Fruit fly (Drosophila melanogaster) whole organism, embryonic: ENCODE data around the gene CG43273.

ENCODE experiments used
- CG11093 ChIP-seq: fragments of 200-800 bp; sonication (Bioruptor generic); IDR thresholded peaks from 3 replicates; pipeline ENCODE4 v1.3.6; 2022; ENCODE audit warnings: missing biosample characterization, missing genetic modification characterization
- CG13296 ChIP-seq: fragments of 200-800 bp; sonication (Bioruptor generic); optimal IDR thresholded peaks from 3 replicates; lab custom pipeline; 2018; ENCODE audit warnings: missing biosample characterization, mild to moderate bottlenecking, missing genetic modification characterization
- CG14050 ChIP-seq: fragments of 200-800 bp; sonication (Bioruptor generic); IDR thresholded peaks from 3 replicates; pipeline ENCODE4 v1.3.6; 2022; ENCODE audit warnings: missing biosample characterization, missing genetic modification characterization
- CG14710 ChIP-seq: fragments of 200-800 bp; sonication (Bioruptor generic); optimal IDR thresholded peaks from 3 replicates; lab custom pipeline; 2019; ENCODE audit warnings: missing biosample characterization, mild to moderate bottlenecking, missing genetic modification characterization, moderate library complexity
- CG14860 ChIP-seq: fragments of 200-800 bp; sonication (Bioruptor generic); IDR thresholded peaks from 3 replicates; pipeline ENCODE4 v1.3.6; 2022; ENCODE audit warnings: missing biosample characterization, missing genetic modification characterization; ENCODE audit not compliant: partially characterized antibody
- CG14965 ChIP-seq: fragments of 200-800 bp; sonication (Bioruptor generic); optimal IDR thresholded peaks from 2 replicates; lab custom pipeline; 2016; ENCODE audit warnings: missing biosample characterization, missing genetic modification characterization, borderline replicate concordance
- CG15479 ChIP-seq: fragments of 200-800 bp; sonication (Bioruptor generic); optimal IDR thresholded peaks from 3 replicates; lab custom pipeline; 2019; ENCODE audit warnings: missing biosample characterization, mild to moderate bottlenecking, missing genetic modification characterization, moderate library complexity
- CG15514 ChIP-seq: fragments of 200-800 bp; sonication (Bioruptor generic); optimal IDR thresholded peaks from 3 replicates; lab custom pipeline; 2017; ENCODE audit warnings: missing biosample characterization, missing genetic modification characterization, mild to moderate bottlenecking, moderate library complexity, missing genetic modification reagents
- CG16779 ChIP-seq: fragments of 200-800 bp; sonication (Bioruptor generic); IDR thresholded peaks from 2 replicates; pipeline ENCODE4 v1.3.6; 2022; ENCODE audit warnings: missing biosample characterization, missing genetic modification characterization
- CG17328 ChIP-seq: fragments of 200-800 bp; sonication (Bioruptor generic); IDR thresholded peaks from 2 replicates; pipeline ENCODE4 v1.3.6; 2022; ENCODE audit warnings: missing biosample characterization, missing genetic modification characterization
- CG17912 ChIP-seq: fragments of 200-800 bp; sonication (Bioruptor generic); optimal IDR thresholded peaks from 2 replicates; lab custom pipeline; 2018; ENCODE audit warnings: missing biosample characterization, mild to moderate bottlenecking, missing genetic modification characterization
- CG1832 ChIP-seq: fragments of 200-800 bp; sonication (Bioruptor generic); optimal IDR thresholded peaks from 2 replicates; lab custom pipeline; 2017; ENCODE audit warnings: missing biosample characterization, mild to moderate bottlenecking, missing genetic modification characterization, inconsistent platforms
- CG18476 ChIP-seq: fragments of 200-800 bp; sonication (Bioruptor generic); optimal IDR thresholded peaks from 2 replicates; lab custom pipeline; 2016; ENCODE audit warnings: missing biosample characterization, mild to moderate bottlenecking, missing genetic modification characterization
- CG18619 ChIP-seq: fragments of 200-800 bp; sonication (Bioruptor generic); optimal IDR thresholded peaks from 3 replicates; lab custom pipeline; 2017; ENCODE audit warnings: missing biosample characterization, mild to moderate bottlenecking, missing genetic modification characterization
- CG2116 ChIP-seq: fragments of 200-800 bp; sonication (Bioruptor generic); optimal IDR thresholded peaks from 3 replicates; lab custom pipeline; 2018; ENCODE audit warnings: missing biosample characterization, mild to moderate bottlenecking, missing genetic modification characterization
- CG2120 ChIP-seq: fragments of 200-800 bp; sonication (Bioruptor generic); optimal IDR thresholded peaks from 3 replicates; lab custom pipeline; 2016; ENCODE audit warnings: missing biosample characterization, missing genetic modification characterization
- CG33213 ChIP-seq: fragments of 200-800 bp; sonication (Bioruptor generic); optimal IDR thresholded peaks from 3 replicates; lab custom pipeline; 2016; ENCODE audit warnings: missing biosample characterization, missing genetic modification characterization
- CG4282 ChIP-seq: fragments of 200-800 bp; sonication (Bioruptor generic); optimal IDR thresholded peaks from 2 replicates; lab custom pipeline; 2016; ENCODE audit warnings: missing biosample characterization, missing genetic modification characterization
- CG8944 ChIP-seq: fragments of 200-800 bp; sonication (Bioruptor generic); optimal IDR thresholded peaks from 3 replicates; lab custom pipeline; 2016; ENCODE audit warnings: missing biosample characterization, missing genetic modification characterization
- CG9215 ChIP-seq: fragments of 200-800 bp; sonication (Bioruptor generic); IDR thresholded peaks from 2 replicates; pipeline ENCODE4 v1.3.6; 2022; ENCODE audit warnings: missing biosample characterization, missing genetic modification characterization
- Chrac-16 ChIP-seq: fragments of 200-800 bp; sonication (Bioruptor generic); optimal IDR thresholded peaks from 3 replicates; lab custom pipeline; 2016; ENCODE audit warnings: missing biosample characterization, missing genetic modification characterization
- CoRest ChIP-seq: fragments of 200-800 bp; sonication (Bioruptor generic); optimal IDR thresholded peaks from 3 replicates; lab custom pipeline; 2018; ENCODE audit warnings: missing biosample characterization, mild to moderate bottlenecking, missing genetic modification characterization, moderate library complexity
- D ChIP-seq, 2 experiments: fragments of 200-800 bp in 1 of 2; fragments of >200 bp in 1 of 2; sonication (Bioruptor generic) in 1 of 2; optimal IDR thresholded peaks; 2 replicates in 1 of 2; 3 replicates in 1 of 2; lab custom pipeline; 2017; ENCODE audit warnings: mild to moderate bottlenecking in 1 of 2, missing biosample characterization in 1 of 2, missing genetic modification characterization in 1 of 2, missing genetic modification reagents in 1 of 2
- D19A ChIP-seq: fragments of 200-800 bp; optimal IDR thresholded peaks from 3 replicates; lab custom pipeline; 2019; ENCODE audit warnings: missing biosample characterization, mild to moderate bottlenecking, missing genetic modification characterization, moderate library complexity
- HmgD ChIP-seq: fragments of 200-800 bp; sonication (Bioruptor generic); optimal IDR thresholded peaks from 3 replicates; lab custom pipeline; 2016; ENCODE audit warnings: missing biosample characterization, missing genetic modification characterization
- HmgZ ChIP-seq: fragments of 200-800 bp; sonication (Bioruptor generic); optimal IDR thresholded peaks from 2 replicates; lab custom pipeline; 2018; ENCODE audit warnings: missing biosample characterization, mild to moderate bottlenecking, missing genetic modification characterization
- Mes4 ChIP-seq: fragments of 200-800 bp; sonication (Bioruptor generic); optimal IDR thresholded peaks from 2 replicates; lab custom pipeline; 2016; ENCODE audit warnings: missing biosample characterization, missing genetic modification characterization
- Oli ChIP-seq: fragments of 200-800 bp; sonication (Bioruptor generic); optimal IDR thresholded peaks from 2 replicates; lab custom pipeline; 2018; ENCODE audit warnings: missing biosample characterization, mild to moderate bottlenecking, missing genetic modification characterization, moderate library complexity
- Ptx1 ChIP-seq: fragments of 200-800 bp; sonication (Bioruptor generic); IDR thresholded peaks from 2 replicates; pipeline ENCODE4 v1.3.6; 2022; ENCODE audit warnings: missing biosample characterization, missing genetic modification characterization
- Ravus ChIP-seq: fragments of 200-800 bp; sonication (Bioruptor generic); IDR thresholded peaks from 2 replicates; pipeline ENCODE4 v1.3.6; 2022; ENCODE audit warnings: missing biosample characterization, missing genetic modification characterization
- Sry-δ ChIP-seq: fragments of 200-800 bp; sonication (Bioruptor generic); optimal IDR thresholded peaks from 2 replicates; lab custom pipeline; 2016; ENCODE audit warnings: missing biosample characterization, missing genetic modification characterization
- abd-A ChIP-seq: fragments of 200-800 bp; sonication (Bioruptor generic); optimal IDR thresholded peaks from 3 replicates; lab custom pipeline; 2019; ENCODE audit warnings: missing biosample characterization, mild to moderate bottlenecking, missing genetic modification characterization, moderate library complexity
- cato ChIP-seq: fragments of 200-800 bp; sonication (Bioruptor generic); optimal IDR thresholded peaks from 2 replicates; lab custom pipeline; 2016; ENCODE audit warnings: missing biosample characterization, missing genetic modification characterization, borderline replicate concordance
- chif ChIP-seq, 2 experiments: fragments of 200-800 bp; sonication (Bioruptor generic); optimal IDR thresholded peaks; 3 replicates each; lab custom pipeline; 2016; ENCODE audit warnings: missing biosample characterization in 2 of 2, missing genetic modification characterization in 2 of 2
- emc ChIP-seq: fragments of 200-800 bp; sonication (Bioruptor generic); optimal IDR thresholded peaks from 2 replicates; lab custom pipeline; 2016; ENCODE audit warnings: missing biosample characterization, missing genetic modification characterization
- en ChIP-seq: fragments of 200-800 bp; sonication (Bioruptor generic); optimal IDR thresholded peaks from 2 replicates; lab custom pipeline; 2016; ENCODE audit warnings: missing biosample characterization, missing genetic modification characterization
- hb ChIP-seq: fragments of 200-800 bp; sonication (Bioruptor generic); IDR thresholded peaks from 3 replicates; pipeline ENCODE4 v1.3.6; 2022; ENCODE audit warnings: missing biosample characterization, missing genetic modification characterization; ENCODE audit not compliant: partially characterized antibody
- lab ChIP-seq: fragments of 200-800 bp; sonication (Bioruptor generic); optimal IDR thresholded peaks from 3 replicates; lab custom pipeline; 2017; ENCODE audit warnings: missing biosample characterization, missing genetic modification characterization, mild to moderate bottlenecking, moderate library complexity, missing genetic modification reagents
- lov ChIP-seq, 2 experiments: fragments of 200-800 bp in 1 of 2; fragments of >200 bp in 1 of 2; sonication (Bioruptor generic) in 1 of 2; IDR thresholded peaks in 1 of 2; optimal IDR thresholded peaks in 1 of 2; 2 replicates in 1 of 2; 3 replicates in 1 of 2; pipeline versions ENCODE4 v1.3.6 to Lab custom; 2017 to 2022; ENCODE audit warnings: missing biosample characterization in 1 of 2, missing genetic modification characterization in 1 of 2
- mld ChIP-seq: fragments of 200-800 bp; sonication (Bioruptor generic); IDR thresholded peaks from 3 replicates; pipeline ENCODE4 v1.3.6; 2022; ENCODE audit warnings: missing biosample characterization, missing genetic modification characterization; ENCODE audit not compliant: partially characterized antibody
- onecut ChIP-seq: fragments of 200-800 bp; sonication (Bioruptor generic); IDR thresholded peaks from 2 replicates; pipeline ENCODE4 v1.3.6; 2022; ENCODE audit warnings: missing biosample characterization, missing genetic modification characterization
- org-1 ChIP-seq: fragments of 200-800 bp; sonication (Bioruptor generic); optimal IDR thresholded peaks from 2 replicates; lab custom pipeline; 2017; ENCODE audit warnings: missing biosample characterization, missing genetic modification characterization
- otp ChIP-seq: fragments of 200-800 bp; sonication (Bioruptor generic); IDR thresholded peaks from 3 replicates; pipeline ENCODE4, ENCODE4 v1.3.6; 2022; ENCODE audit warnings: missing biosample characterization, missing genetic modification characterization
- run ChIP-seq: fragments of 200-800 bp; sonication (Bioruptor generic); optimal IDR thresholded peaks from 3 replicates; lab custom pipeline; 2018; ENCODE audit warnings: missing biosample characterization, mild to moderate bottlenecking, missing genetic modification characterization
- sim ChIP-seq: fragments of 200-800 bp; sonication (Bioruptor generic); IDR thresholded peaks from 2 replicates; pipeline ENCODE4 v1.3.6; 2022; ENCODE audit warnings: missing biosample characterization, missing genetic modification characterization
- sima ChIP-seq: fragments of 200-800 bp; sonication (Bioruptor generic); optimal IDR thresholded peaks from 2 replicates; lab custom pipeline; 2016; ENCODE audit warnings: missing biosample characterization, missing genetic modification characterization
- twi ChIP-seq: fragments of 200-800 bp; optimal IDR thresholded peaks from 2 replicates; lab custom pipeline; 2019; ENCODE audit warnings: missing biosample characterization, mild to moderate bottlenecking, missing genetic modification characterization, moderate library complexity

Gene CG43273

DNA sequence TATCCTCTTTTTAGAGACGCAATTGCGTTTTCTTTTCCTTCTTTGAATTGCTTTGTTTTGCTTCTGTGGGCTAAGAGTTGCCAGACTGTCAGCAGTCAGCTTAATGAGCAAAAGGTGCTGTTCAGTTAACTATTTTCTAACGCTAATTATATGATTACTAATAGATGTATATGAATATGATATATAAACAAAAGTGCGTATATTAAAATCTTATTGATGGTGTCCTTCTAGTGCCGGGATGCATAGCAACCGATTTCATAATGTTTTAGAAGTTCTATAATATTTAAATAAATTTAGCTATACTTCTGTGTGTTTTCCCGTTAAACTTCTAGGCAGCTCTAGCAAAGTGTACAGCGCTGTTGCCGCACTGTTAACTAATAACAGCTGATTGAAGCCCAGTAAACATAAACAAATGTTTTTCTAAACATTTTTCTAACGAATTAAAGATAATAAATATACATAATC, at the start of gene CG43273, which contains the start of gene Kaz (continued):
- TF ChIP-seq run (tag; lab: Kevin White, UChicago), result no peak
- TF ChIP-seq chif (GFP tag; optimal IDR thresholded peaks at IDR 0.05; lab: Kevin White, UChicago), result peak in 1 of 2 experiments; percentile 11
- peak; percentile 79 for TF ChIP-seq CoRest (tag; lab: Kevin White, UChicago)
- no peak for TF ChIP-seq D19A (tag; lab: Kevin White, UChicago)
- TF ChIP-seq CG14050 (GFP tag; lab: Robert Waterston, UW), result no peak
- no peak for TF ChIP-seq hb (GFP tag; lab: Robert Waterston, UW)
- TF ChIP-seq CG18619 (GFP tag; lab: Kevin White, UChicago), result peak; percentile 36
- no peak for TF ChIP-seq CG15479
- no peak for TF ChIP-seq sima (GFP tag; lab: Kevin White, UChicago)
- TF ChIP-seq lov (optimal IDR thresholded peaks at IDR 0.05; lab: Kevin White, UChicago), result no peak
- no peak for TF ChIP-seq lov (GFP tag; IDR thresholded peaks at IDR 0.05; lab: Robert Waterston, UW)
- no peak for TF ChIP-seq onecut (GFP tag; lab: Robert Waterston, UW)
- peak; percentile 50 for TF ChIP-seq CG9215 (GFP tag; lab: Robert Waterston, UW)
- no peak for TF ChIP-seq Sry-δ (GFP tag; lab: Kevin White, UChicago)
- no peak for TF ChIP-seq otp (GFP tag; lab: Robert Waterston, UW)
- TF ChIP-seq CG17912 (GFP tag; lab: Kevin White, UChicago), result no peak
- peak; percentile 59 for TF ChIP-seq Chrac-16 (GFP tag; lab: Kevin White, UChicago)
- TF ChIP-seq CG18476 (GFP tag; lab: Kevin White, UChicago), result peak; percentile 31
- TF ChIP-seq CG17328 (GFP tag; lab: Robert Waterston, UW), result peak; percentile 33; the same call in 1 of the 2 replicates
- TF ChIP-seq CG33213 (GFP tag; lab: Kevin White, UChicago), result no peak
- TF ChIP-seq CG15514 (GFP tag; lab: Kevin White, UChicago), result peak; percentile 37
- TF ChIP-seq Mes4 (GFP tag; lab: Kevin White, UChicago), result no peak
- peak; percentile 74 for TF ChIP-seq HmgZ (tag; lab: Kevin White, UChicago)
- no peak for TF ChIP-seq twi (tag; lab: Kevin White, UChicago)
- TF ChIP-seq CG2116 (GFP tag; lab: Kevin White, UChicago), result peak; percentile 60

dm6 chr3R:24787042-24787565, 43.0 kb upstream of the CG43273 start, which contains the start of gene CG5805:
CG5805 (minus strand) TSS chr3R:24787421.
- TF ChIP-seq emc (GFP tag; lab: Kevin White, UChicago) (peak; percentile 81), CG14860 (no peak), CG4282 (no peak), cato (GFP tag; lab: Kevin White, UChicago) (peak; percentile 68), mld (GFP tag; lab: Robert Waterston, UW) (no peak), CG11093 (peak; percentile 14; the same call in 1 of the 3 replicates), lab (GFP tag; lab: Kevin White, UChicago) (peak; percentile 95), CG1832 (GFP tag; lab: Kevin White, UChicago) (no peak), Oli (peak; percentile 69), CG14965 (GFP tag; lab: Kevin White, UChicago) (peak; percentile 8), org-1 (GFP tag; lab: Kevin White, UChicago) (peak; percentile 59), abd-A (no peak), HmgD (peak; percentile 69), CG8944 (peak; percentile 43), en (GFP tag; lab: Kevin White, UChicago) (peak; percentile 51), sim (peak; percentile 48; the same call in 1 of the 2 replicates), CoRest (tag; lab: Kevin White, UChicago) (peak; percentile 86), Ravus (GFP tag; lab: Robert Waterston, UW) (no peak; the same call in 1 of the 2 replicates), CG16779 (peak; percentile 55; the same call in 1 of the 2 replicates), CG13296 (GFP tag; lab: Kevin White, UChicago) (peak; percentile 89), D (optimal IDR thresholded peaks at IDR 0.05; lab: Kevin White, UChicago) (no peak), D (GFP tag; optimal IDR thresholded peaks at IDR 0.05; lab: Kevin White, UChicago) (peak; percentile 79), CG14710 (tag; lab: Kevin White, UChicago) (peak; percentile 80), CG2120 (GFP tag; lab: Kevin White, UChicago) (peak; percentile 59), Ptx1 (GFP tag; lab: Robert Waterston, UW) (peak; percentile 81)
